Worm (Caenorhabditis elegans): ENCODE measurements around the gene cdh-3.
A peak's percentile ranks its signal among the peaks of the same experiment; 100 is the strongest.

The cdh-3 gene

DNA sequence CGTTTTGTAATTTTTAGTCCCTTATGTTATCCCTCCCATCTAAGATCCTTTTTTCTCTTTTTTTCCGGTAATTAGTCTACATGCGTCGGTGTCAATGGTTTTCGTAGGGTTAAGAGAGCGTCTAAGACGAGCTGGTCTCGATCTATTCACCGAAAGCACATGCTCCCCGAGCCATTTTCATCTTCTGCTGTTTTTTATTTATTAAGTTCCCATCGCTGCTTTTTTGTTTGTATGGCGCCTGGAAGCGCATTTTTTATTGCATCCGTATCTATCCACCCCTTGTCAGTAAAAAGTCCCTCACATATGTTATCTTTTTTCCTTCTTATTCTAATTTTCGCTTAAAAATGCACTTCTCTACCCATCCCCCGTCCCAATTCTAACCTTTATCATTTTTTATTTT, 17.4 kb downstream of the cdh-3 start:
- TF ChIP-seq egl-43 (GFP tag; IDR thresholded peaks at IDR 0.05) = peak; percentile 67; the same call in 1 of the 2 replicates
- TF ChIP-seq unc-130 (GFP tag; optimal IDR thresholded peaks at IDR 0.05) = no peak
- no peak for TF ChIP-seq daf-8 (GFP tag; IDR thresholded peaks at IDR 0.05)
- TF ChIP-seq R02D3.7 (tag; optimal IDR thresholded peaks at IDR 0.05) = no peak
- TF ChIP-seq mep-1 (tag; optimal IDR thresholded peaks at IDR 0.05) = no peak
- TF ChIP-seq lin-38 (GFP tag; IDR thresholded peaks at IDR 0.05) = no peak; the same call in 1 of the 2 replicates
- TF ChIP-seq ceh-82 (tag; optimal IDR thresholded peaks at IDR 0.05) = no peak
- TF ChIP-seq D1046.2 (GFP tag; IDR thresholded peaks at IDR 0.05) = no peak
- TF ChIP-seq lin-1 (GFP tag; IDR thresholded peaks at IDR 0.05) = no peak; the same call in 1 of the 2 replicates
- no peak for TF ChIP-seq F10B5.3 (tag; optimal IDR thresholded peaks at IDR 0.05)
- TF ChIP-seq daf-12 (tag; optimal IDR thresholded peaks at IDR 0.05) = no peak
- TF ChIP-seq lim-7 (GFP tag; IDR thresholded peaks at IDR 0.05) = peak; percentile 60
- TF ChIP-seq attf-4 (tag; optimal IDR thresholded peaks at IDR 0.05) = no peak
- no peak for TF ChIP-seq hmg-1.1 (GFP tag; IDR thresholded peaks at IDR 0.05)
- peak; percentile 53; the same call in 1 of the 2 replicates for TF ChIP-seq zfp-3 (GFP tag; conservative IDR thresholded peaks at IDR 0.05)
- peak; percentile 40; the same call in 1 of the 2 replicates for TF ChIP-seq Y105C5A.15 (GFP tag; IDR thresholded peaks at IDR 0.05)
- TF ChIP-seq F26F4.8 (GFP tag; conservative IDR thresholded peaks at IDR 0.05) = no peak
- TF ChIP-seq madf-5 (GFP tag; IDR thresholded peaks at IDR 0.05) = 0 out of 4 replicates have a peak, but pooled peaks of 1 of the 2 experiments have one; percentile 42
- peak; percentile 16 for TF ChIP-seq Y5F2A.4 (GFP tag; optimal IDR thresholded peaks at IDR 0.05)
- TF ChIP-seq ctbp-1 (GFP tag; IDR thresholded peaks at IDR 0.05) = 0 out of 2 replicates have a peak, but pooled peaks have one; percentile 45
- peak; percentile 51; the same call in 1 of the 2 replicates for TF ChIP-seq Y48G9A.11 (GFP tag; IDR thresholded peaks at IDR 0.05)
- TF ChIP-seq ceh-44 (GFP tag; IDR thresholded peaks at IDR 0.05) = no peak
- TF ChIP-seq madf-9 (GFP tag; conservative IDR thresholded peaks at IDR 0.05) = 0 out of 2 replicates have a peak, but pooled peaks have one; percentile 3
- no peak for TF ChIP-seq ces-1 (GFP tag; optimal IDR thresholded peaks at IDR 0.05)
- peak; percentile 14; the same call in 1 of the 2 replicates for TF ChIP-seq vab-7 (GFP tag; IDR thresholded peaks at IDR 0.05)
- peak; percentile 37 for TF ChIP-seq mes-2 (tag; optimal IDR thresholded peaks at IDR 0.05; ENCODE audit: poor library complexity, severe bottlenecking)
- TF ChIP-seq dpl-1 (GFP tag; optimal IDR thresholded peaks at IDR 0.05) = no peak
- no peak for TF ChIP-seq mdl-1 (tag; optimal IDR thresholded peaks at IDR 0.05)
- TF ChIP-seq snpc-1.2 (GFP tag; IDR thresholded peaks at IDR 0.05) = 0 out of 2 replicates have a peak, but pooled peaks have one; percentile 8
- TF ChIP-seq gei-8 (GFP tag; optimal IDR thresholded peaks at IDR 0.05) = peak; percentile 44
- TF ChIP-seq dmd-6 (GFP tag; IDR thresholded peaks at IDR 0.05) = peak; percentile 22
- TF ChIP-seq spr-1 (tag; optimal IDR thresholded peaks at IDR 0.05) = no peak
- TF ChIP-seq nhr-6 (tag; optimal IDR thresholded peaks at IDR 0.05) = no peak
- TF ChIP-seq zfp-2 (tag; optimal IDR thresholded peaks at IDR 0.05) = no peak
- no peak for TF ChIP-seq sdz-12 (GFP tag; optimal IDR thresholded peaks at IDR 0.05)
- TF ChIP-seq php-3 (GFP tag; IDR thresholded peaks at IDR 0.05) = peak; percentile 45; the same call in 1 of the 2 replicates
- TF ChIP-seq F37D6.2 (tag; optimal IDR thresholded peaks at IDR 0.05) = no peak
- 0 out of 2 replicates have a peak, but pooled peaks have one; percentile 41 for TF ChIP-seq mdt-29 (GFP tag; IDR thresholded peaks at IDR 0.05)

ce11 chrIII:7736003-7736402, 18.2 kb downstream of the cdh-3 start:
- TF ChIP-seq R02D3.7 (tag; optimal IDR thresholded peaks at IDR 0.05) (no peak), lin-13 (GFP tag; optimal IDR thresholded peaks at IDR 0.05) (no peak), unc-62 (GFP tag; optimal IDR thresholded peaks at IDR 0.05 in 1 of 2) (peak in 1 of 2 experiments; percentile 67), unc-62 (tag; optimal IDR thresholded peaks at IDR 0.05) (no peak), nhr-6 (tag; optimal IDR thresholded peaks at IDR 0.05) (no peak), nhr-102 (tag; optimal IDR thresholded peaks at IDR 0.05) (no peak), lin-15B (tag; optimal IDR thresholded peaks at IDR 0.05) (no peak), Y75B8A.6 (GFP tag; IDR thresholded peaks at IDR 0.05) (0 out of 2 replicates have a peak, but pooled peaks have one; percentile 18), duxl-1 (tag; optimal IDR thresholded peaks at IDR 0.05; ENCODE audit: poor library complexity) (peak; percentile 39), tra-1 (GFP tag; IDR thresholded peaks at IDR 0.05) (no peak), mdl-1 (tag; optimal IDR thresholded peaks at IDR 0.05) (no peak), aha-1 (tag) (peak; percentile 76), dmd-8 (GFP tag; IDR thresholded peaks at IDR 0.05) (no peak), ama-1 (optimal IDR thresholded peaks at IDR 0.05) (no peak)
